Fruit fly (Drosophila melanogaster) whole organism, embryonic: ENCODE results near the gene CG2256.

Experiments used
- Aef1 ChIP-seq: fragments of 200-800 bp; sonication (Bioruptor generic); IDR thresholded peaks from 3 replicates; pipeline ENCODE4 v1.3.6; 2022; ENCODE audit warnings: missing biosample characterization, missing genetic modification characterization
- Blimp-1 ChIP-seq: fragments of 200-800 bp; sonication (Bioruptor generic); optimal IDR thresholded peaks from 3 replicates; lab custom pipeline; 2018; ENCODE audit warnings: missing biosample characterization, missing genetic modification characterization, mild to moderate bottlenecking, moderate library complexity, missing genetic modification reagents
- CG10366 ChIP-seq: fragments of 200-800 bp; sonication (Bioruptor generic); IDR thresholded peaks from 2 replicates; pipeline ENCODE4 v1.3.6; 2022; ENCODE audit warnings: missing biosample characterization, missing genetic modification characterization
- CG10543 ChIP-seq: fragments of 200-800 bp; sonication (Bioruptor generic); optimal IDR thresholded peaks from 3 replicates; lab custom pipeline; 2017; ENCODE audit warnings: missing biosample characterization, mild to moderate bottlenecking, missing genetic modification characterization, moderate library complexity
- CG11085 ChIP-seq: fragments of 200-800 bp; sonication (Bioruptor generic); IDR thresholded peaks from 2 replicates; pipeline ENCODE4 v1.3.6; 2022; ENCODE audit warnings: missing biosample characterization, missing genetic modification characterization
- CG11456 ChIP-seq: fragments of 200-800 bp; sonication (Bioruptor generic); IDR thresholded peaks from 3 replicates; pipeline ENCODE4 v1.3.6; 2022; ENCODE audit warnings: missing biosample characterization, missing genetic modification characterization
- CG11723 ChIP-seq: fragments of 200-800 bp; sonication (Bioruptor generic); optimal IDR thresholded peaks from 2 replicates; lab custom pipeline; 2017; ENCODE audit warnings: missing biosample characterization, mild to moderate bottlenecking, missing genetic modification characterization
- CG12391 ChIP-seq: fragments of 200-800 bp; sonication (Bioruptor generic); optimal IDR thresholded peaks from 3 replicates; lab custom pipeline; 2018; ENCODE audit warnings: missing biosample characterization, mild to moderate bottlenecking, missing genetic modification characterization, moderate library complexity
- CG13287 ChIP-seq: fragments of 200-800 bp; sonication (Bioruptor generic); IDR thresholded peaks from 2 replicates; pipeline ENCODE4 v1.3.6; 2022; ENCODE audit warnings: missing biosample characterization, missing genetic modification characterization; ENCODE audit not compliant: partially characterized antibody
- CG13296 ChIP-seq: fragments of 200-800 bp; sonication (Bioruptor generic); optimal IDR thresholded peaks from 3 replicates; lab custom pipeline; 2018; ENCODE audit warnings: missing biosample characterization, mild to moderate bottlenecking, missing genetic modification characterization
- CG1602 ChIP-seq: fragments of 200-800 bp; sonication (Bioruptor generic); optimal IDR thresholded peaks from 3 replicates; lab custom pipeline; 2016; ENCODE audit warnings: missing biosample characterization, missing genetic modification characterization
- CG16815 ChIP-seq: fragments of 200-800 bp; sonication (Bioruptor generic); optimal IDR thresholded peaks from 3 replicates; lab custom pipeline; 2017; ENCODE audit warnings: missing biosample characterization, mild to moderate bottlenecking, missing genetic modification characterization
- CG17328 ChIP-seq: fragments of 200-800 bp; sonication (Bioruptor generic); IDR thresholded peaks from 2 replicates; pipeline ENCODE4 v1.3.6; 2022; ENCODE audit warnings: missing biosample characterization, missing genetic modification characterization
- CG17359 ChIP-seq: fragments of 200-800 bp; sonication (Bioruptor generic); optimal IDR thresholded peaks from 3 replicates; lab custom pipeline; 2018; ENCODE audit warnings: missing biosample characterization, mild to moderate bottlenecking, missing genetic modification characterization, moderate library complexity
- CG2116 ChIP-seq: fragments of 200-800 bp; sonication (Bioruptor generic); optimal IDR thresholded peaks from 3 replicates; lab custom pipeline; 2018; ENCODE audit warnings: missing biosample characterization, mild to moderate bottlenecking, missing genetic modification characterization
- CG3847 ChIP-seq: fragments of 200-800 bp; sonication (Bioruptor generic); IDR thresholded peaks from 2 replicates; pipeline ENCODE4 v1.3.6; 2022; ENCODE audit warnings: missing biosample characterization, missing genetic modification characterization
- CG4328 ChIP-seq: fragments of 200-800 bp; sonication (Bioruptor generic); optimal IDR thresholded peaks from 3 replicates; lab custom pipeline; 2017; ENCODE audit warnings: missing biosample characterization, missing genetic modification reagents, missing genetic modification characterization
- CG4360 ChIP-seq: fragments of 200-800 bp; sonication (Bioruptor generic); IDR thresholded peaks from 2 replicates; pipeline ENCODE4 v1.3.6; 2022; ENCODE audit warnings: missing biosample characterization, missing genetic modification characterization
- CG4820 ChIP-seq: fragments of 200-800 bp; sonication (Bioruptor generic); optimal IDR thresholded peaks from 3 replicates; lab custom pipeline; 2016; ENCODE audit warnings: missing biosample characterization, missing genetic modification characterization
- CG6813 ChIP-seq: fragments of 200-800 bp; sonication (Bioruptor generic); optimal IDR thresholded peaks from 2 replicates; lab custom pipeline; 2017; ENCODE audit warnings: missing biosample characterization, missing genetic modification characterization, mild to moderate bottlenecking, moderate library complexity, missing genetic modification reagents
- CG8281 ChIP-seq: fragments of 200-800 bp; sonication (Bioruptor generic); optimal IDR thresholded peaks from 2 replicates; lab custom pipeline; 2018; ENCODE audit warnings: missing biosample characterization, mild to moderate bottlenecking, missing genetic modification characterization, moderate library complexity
- CHES-1-like ChIP-seq: fragments of 200-800 bp; sonication (Bioruptor generic); optimal IDR thresholded peaks from 2 replicates; lab custom pipeline; 2016; ENCODE audit warnings: missing biosample characterization, missing genetic modification characterization
- GATAe ChIP-seq: fragments of 200-800 bp; sonication (Bioruptor generic); conservative IDR thresholded peaks from 2 replicates; pipeline ENCODE4 v1.3.6; 2022; ENCODE audit warnings: missing biosample characterization, missing genetic modification characterization
- H15 ChIP-seq: fragments of 200-800 bp; sonication (Bioruptor generic); IDR thresholded peaks from 3 replicates; pipeline ENCODE4 v1.3.6; 2022; ENCODE audit warnings: missing biosample characterization, missing genetic modification characterization
- H2.0 ChIP-seq: fragments of 200-800 bp; sonication (Bioruptor generic); IDR thresholded peaks from 2 replicates; pipeline ENCODE4 v1.3.6; 2022; ENCODE audit warnings: missing biosample characterization, missing genetic modification characterization
- Hmx ChIP-seq: fragments of 200-800 bp; sonication (Bioruptor generic); optimal IDR thresholded peaks from 2 replicates; lab custom pipeline; 2016; ENCODE audit warnings: missing biosample characterization, missing genetic modification characterization
- Hr51 ChIP-seq, 2 experiments: fragments of 200-800 bp; sonication (Bioruptor generic); optimal IDR thresholded peaks; 2 replicates in 1 of 2; 3 replicates in 1 of 2; lab custom pipeline; 2016 to 2018; ENCODE audit warnings: missing biosample characterization in 2 of 2, missing genetic modification characterization in 2 of 2, mild to moderate bottlenecking in 1 of 2, moderate library complexity in 1 of 2
- Scr ChIP-seq: fragments of 200-800 bp; sonication (Bioruptor generic); IDR thresholded peaks from 2 replicates; pipeline ENCODE4 v1.3.6; 2022; ENCODE audit warnings: missing biosample characterization, missing genetic modification characterization; ENCODE audit not compliant: partially characterized antibody
- Sry-δ ChIP-seq: fragments of 200-800 bp; sonication (Bioruptor generic); optimal IDR thresholded peaks from 2 replicates; lab custom pipeline; 2016; ENCODE audit warnings: missing biosample characterization, missing genetic modification characterization
- YL-1 ChIP-seq: fragments of 200-800 bp; sonication (Bioruptor generic); optimal IDR thresholded peaks from 3 replicates; lab custom pipeline; 2017; ENCODE audit warnings: missing biosample characterization, mild to moderate bottlenecking, missing genetic modification characterization
- bab2 ChIP-seq: fragments of 200-800 bp; sonication (Bioruptor generic); optimal IDR thresholded peaks from 2 replicates; lab custom pipeline; 2016; ENCODE audit warnings: missing biosample characterization, missing genetic modification characterization
- bbx ChIP-seq: fragments of 200-800 bp; sonication (Bioruptor generic); IDR thresholded peaks from 2 replicates; pipeline ENCODE4 v1.3.6; 2022; ENCODE audit warnings: missing biosample characterization, missing genetic modification characterization; ENCODE audit not compliant: partially characterized antibody
- chn ChIP-seq: fragments of 200-800 bp; sonication (Bioruptor generic); optimal IDR thresholded peaks from 2 replicates; lab custom pipeline; 2016; ENCODE audit warnings: missing biosample characterization, missing genetic modification characterization
- crp ChIP-seq, 2 experiments: fragments of 200-800 bp; sonication (Bioruptor generic); optimal IDR thresholded peaks; 2 replicates in 1 of 2; 3 replicates in 1 of 2; lab custom pipeline; 2017; ENCODE audit warnings: missing biosample characterization in 2 of 2, missing genetic modification characterization in 2 of 2, mild to moderate bottlenecking in 1 of 2, moderate library complexity in 1 of 2
- cwo ChIP-seq: fragments of 200-800 bp; sonication (Bioruptor generic); optimal IDR thresholded peaks from 3 replicates; lab custom pipeline; 2017; ENCODE audit warnings: missing biosample characterization, missing genetic modification characterization, mild to moderate bottlenecking, moderate library complexity, missing genetic modification reagents
- dmrt11E ChIP-seq: fragments of 200-800 bp; sonication (Bioruptor generic); optimal IDR thresholded peaks from 3 replicates; lab custom pipeline; 2018; ENCODE audit warnings: missing biosample characterization, mild to moderate bottlenecking, missing genetic modification characterization, moderate library complexity
- dysf ChIP-seq: fragments of 200-800 bp; sonication (Bioruptor generic); IDR thresholded peaks from 3 replicates; pipeline ENCODE4 v1.3.6; 2022; ENCODE audit warnings: missing biosample characterization, missing genetic modification characterization
- hbn ChIP-seq: fragments of 200-800 bp; sonication (Bioruptor generic); IDR thresholded peaks from 2 replicates; pipeline ENCODE4 v1.3.6; 2022; ENCODE audit warnings: missing biosample characterization, missing genetic modification characterization; ENCODE audit not compliant: partially characterized antibody
- lmd ChIP-seq: fragments of 200-800 bp; sonication (Bioruptor generic); IDR thresholded peaks from 2 replicates; pipeline ENCODE4 v1.3.6; 2022; ENCODE audit warnings: missing biosample characterization, missing genetic modification characterization
- odd ChIP-seq: fragments of 200-800 bp; sonication (Bioruptor generic); optimal IDR thresholded peaks from 2 replicates; lab custom pipeline; 2017; ENCODE audit warnings: missing biosample characterization, mild to moderate bottlenecking, missing genetic modification characterization
- pan ChIP-seq, 4 experiments: fragments of >200 bp in 3 of 4; fragments of 200-800 bp in 1 of 4; sonication (Bioruptor generic) in 1 of 4; optimal IDR thresholded peaks in 3 of 4; IDR thresholded peaks in 1 of 4; 2 replicates each; pipeline versions ENCODE4 v1.3.6 to Lab custom; 2017 to 2022; ENCODE audit warnings: missing biosample characterization in 2 of 4, missing genetic modification characterization in 2 of 4, mixed read lengths in 1 of 4
- sug ChIP-seq: fragments of 200-800 bp; optimal IDR thresholded peaks from 2 replicates; lab custom pipeline; 2019; ENCODE audit warnings: missing biosample characterization, mild to moderate bottlenecking, missing genetic modification characterization, moderate library complexity
- tll ChIP-seq, 2 experiments: fragments of 200-800 bp in 1 of 2; fragments of >200 bp in 1 of 2; sonication (Bioruptor generic) in 1 of 2; optimal IDR thresholded peaks; 2 replicates each; lab custom pipeline; 2017 to 2019; ENCODE audit warnings: missing biosample characterization in 2 of 2, missing genetic modification characterization in 2 of 2, mild to moderate bottlenecking in 1 of 2, moderate library complexity in 1 of 2
- vvl ChIP-seq: fragments of 200-800 bp; sonication (Bioruptor generic); IDR thresholded peaks from 2 replicates; pipeline ENCODE4 v1.3.6; 2022; ENCODE audit warnings: missing biosample characterization, missing genetic modification characterization
- zen2 ChIP-seq: fragments of 200-800 bp; sonication (Bioruptor generic); IDR thresholded peaks from 3 replicates; pipeline ENCODE4 v1.3.6; 2022; ENCODE audit warnings: missing biosample characterization, missing genetic modification characterization; ENCODE audit not compliant: partially characterized antibody
- zf30C ChIP-seq: fragments of 200-800 bp; sonication (Bioruptor generic); optimal IDR thresholded peaks from 3 replicates; lab custom pipeline; 2018; ENCODE audit warnings: missing biosample characterization, mild to moderate bottlenecking, missing genetic modification characterization
- zfh2 ChIP-seq: fragments of 200-800 bp; sonication (Bioruptor generic); optimal IDR thresholded peaks from 2 replicates; lab custom pipeline; 2016; ENCODE audit warnings: missing biosample characterization, missing genetic modification characterization

The CG2256 gene

DNA sequence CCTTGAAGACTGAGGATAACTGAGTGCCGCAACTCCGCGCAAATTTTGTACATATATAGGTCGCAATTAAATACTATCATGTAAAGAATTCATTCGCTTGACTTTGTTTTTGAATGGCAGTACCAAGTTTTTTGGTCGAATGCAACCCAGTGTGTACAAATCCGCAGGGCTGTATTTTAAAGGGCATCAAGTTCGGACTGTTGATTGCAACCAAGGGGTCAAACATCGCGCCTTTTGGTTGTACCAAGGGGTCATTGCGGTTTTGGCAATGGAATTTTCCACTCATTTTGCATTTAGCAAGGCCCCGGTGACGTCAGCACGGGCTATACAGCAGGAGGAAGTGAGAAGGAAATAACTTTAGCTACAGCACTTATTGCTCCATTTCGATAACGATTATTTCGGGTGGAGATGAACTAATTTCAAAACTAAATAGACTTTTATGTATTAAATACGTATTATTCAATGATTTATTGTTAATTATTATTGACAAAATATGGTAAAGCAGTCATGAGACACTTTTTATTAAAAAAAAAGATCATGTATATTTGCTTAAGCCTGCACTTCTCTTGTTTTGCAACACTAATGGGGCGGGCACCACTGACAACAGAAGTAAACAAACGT, 44.8 kb upstream of the CG2256 start, which contains the start of gene CG10958 (continued):
- TF ChIP-seq zfh2 (GFP tag; lab: Kevin White, UChicago) (peak; percentile 26), CG16815 (GFP tag; lab: Kevin White, UChicago) (peak; percentile 13), GATAe (GFP tag; lab: Robert Waterston, UW) (no peak), zen2 (no peak), CG10543 (GFP tag; lab: Kevin White, UChicago) (peak; percentile 60), CG13296 (GFP tag; lab: Kevin White, UChicago) (peak; percentile 61), CG11456 (GFP tag; lab: Robert Waterston, UW) (peak; percentile 52; the same call in 1 of the 3 replicates), Scr (GFP tag; lab: Robert Waterston, UW) (peak; percentile 31; the same call in 1 of the 2 replicates), CHES-1-like (no peak), CG4820 (GFP tag; lab: Kevin White, UChicago) (peak; percentile 53), Hr51 (GFP tag; optimal IDR thresholded peaks at IDR 0.05; lab: Kevin White, UChicago) (peak in 1 of 2 experiments; percentile 60), dysf (GFP tag; lab: Robert Waterston, UW) (peak; percentile 37; the same call in 2 of the 3 replicates), bbx (no peak; the same call in 1 of the 2 replicates), YL-1 (GFP tag; lab: Kevin White, UChicago) (peak; percentile 58), hbn (GFP tag; lab: Robert Waterston, UW) (peak; percentile 32; the same call in 1 of the 2 replicates), CG2116 (GFP tag; lab: Kevin White, UChicago) (peak; percentile 99), CG17359 (tag; lab: Kevin White, UChicago) (peak; percentile 49), CG6813 (GFP tag; lab: Kevin White, UChicago) (no peak), vvl (peak; percentile 64; the same call in 1 of the 2 replicates), CG11723 (GFP tag; lab: Kevin White, UChicago) (peak; percentile 11), CG12391 (peak; percentile 80), CG1602 (peak; percentile 47), Sry-δ (GFP tag; lab: Kevin White, UChicago) (peak; percentile 51), bab2 (GFP tag; lab: Kevin White, UChicago) (no peak), CG8281 (tag; lab: Kevin White, UChicago) (no peak), chn (GFP tag; lab: Kevin White, UChicago) (peak; percentile 26), pan (optimal IDR thresholded peaks at IDR 0.05; lab: Kevin White, UChicago) (no peak), pan (GFP tag; optimal IDR thresholded peaks at IDR 0.05 in 1 of 2, IDR thresholded peaks at IDR 0.05 in 1 of 2) (peak in 1 of 2 experiments; percentile 58), dmrt11E (peak; percentile 33), CG17328 (GFP tag; lab: Robert Waterston, UW) (peak; percentile 55; the same call in 1 of the 2 replicates), CG11085 (GFP tag; lab: Robert Waterston, UW) (no peak), CG3847 (GFP tag; lab: Robert Waterston, UW) (peak; percentile 55), tll (GFP tag; optimal IDR thresholded peaks at IDR 0.05; lab: Kevin White, UChicago) (peak in 1 of 2 experiments; percentile 3), H15 (no peak), Aef1 (GFP tag; lab: Robert Waterston, UW) (0 out of 3 replicates have a peak, but pooled peaks have one; percentile 33), cwo (GFP tag; lab: Kevin White, UChicago) (peak; percentile 18), CG4328 (GFP tag; lab: Kevin White, UChicago) (peak; percentile 5), sug (tag; lab: Kevin White, UChicago) (peak; percentile 59), CG13287 (peak; percentile 51), CG10366 (GFP tag; lab: Robert Waterston, UW) (peak; percentile 60), Blimp-1 (GFP tag; lab: Kevin White, UChicago) (peak; percentile 57), H2.0 (GFP tag; lab: Robert Waterston, UW) (0 out of 2 replicates have a peak, but pooled peaks have one; percentile 7), odd (GFP tag; lab: Kevin White, UChicago) (peak; percentile 14), crp (GFP tag; optimal IDR thresholded peaks at IDR 0.05; lab: Kevin White, UChicago) (peak in 1 of 2 experiments; percentile 23), CG4360 (GFP tag; lab: Robert Waterston, UW) (no peak), Hmx (GFP tag; lab: Kevin White, UChicago) (no peak), lmd (0 out of 2 replicates have a peak, but pooled peaks have one; percentile 33), zf30C (GFP tag; lab: Kevin White, UChicago) (no peak)
